Fruit fly (Drosophila melanogaster) whole organism, embryonic: ENCODE measurements around the gene CG14667.
A peak's percentile ranks its signal among the peaks of the same experiment; 100 is the strongest.

Experiments
- Adf1 ChIP-seq: fragments of 200-800 bp; sonication (Bioruptor generic); IDR thresholded peaks from 2 replicates; pipeline ENCODE4 v1.3.6; 2022; ENCODE audit warnings: missing biosample characterization, missing genetic modification characterization
- B-H2 ChIP-seq: fragments of 200-800 bp; sonication (Bioruptor generic); optimal IDR thresholded peaks from 2 replicates; lab custom pipeline; 2018; ENCODE audit warnings: missing biosample characterization, mild to moderate bottlenecking, missing genetic modification characterization
- CG10274 ChIP-seq: fragments of 200-800 bp; sonication (Bioruptor generic); optimal IDR thresholded peaks from 3 replicates; lab custom pipeline; 2017; ENCODE audit warnings: missing biosample characterization, mild to moderate bottlenecking, missing genetic modification characterization
- CG11696 ChIP-seq: fragments of 200-800 bp; sonication (Bioruptor generic); IDR thresholded peaks from 2 replicates; pipeline ENCODE4 v1.3.6; 2022; ENCODE audit warnings: missing biosample characterization, missing genetic modification characterization
- CG12219 ChIP-seq: fragments of 200-800 bp; sonication (Bioruptor generic); optimal IDR thresholded peaks from 3 replicates; lab custom pipeline; 2018; ENCODE audit warnings: missing biosample characterization, mild to moderate bottlenecking, missing genetic modification characterization
- CG1529 ChIP-seq: fragments of 200-800 bp; sonication (Bioruptor generic); optimal IDR thresholded peaks from 3 replicates; lab custom pipeline; 2018; ENCODE audit warnings: missing biosample characterization, missing genetic modification characterization
- CG16779 ChIP-seq: fragments of 200-800 bp; sonication (Bioruptor generic); IDR thresholded peaks from 2 replicates; pipeline ENCODE4 v1.3.6; 2022; ENCODE audit warnings: missing biosample characterization, missing genetic modification characterization
- CG17359 ChIP-seq: fragments of 200-800 bp; sonication (Bioruptor generic); optimal IDR thresholded peaks from 3 replicates; lab custom pipeline; 2018; ENCODE audit warnings: missing biosample characterization, mild to moderate bottlenecking, missing genetic modification characterization, moderate library complexity
- CG17385 ChIP-seq: fragments of 200-800 bp; sonication (Bioruptor generic); optimal IDR thresholded peaks from 3 replicates; lab custom pipeline; 2018; ENCODE audit warnings: missing biosample characterization, mild to moderate bottlenecking, missing genetic modification characterization
- CG17829 ChIP-seq: fragments of 200-800 bp; optimal IDR thresholded peaks from 2 replicates; lab custom pipeline; 2019; ENCODE audit warnings: missing biosample characterization, mild to moderate bottlenecking, missing genetic modification characterization, moderate library complexity
- CG18262 ChIP-seq: fragments of 200-800 bp; optimal IDR thresholded peaks from 3 replicates; lab custom pipeline; 2019; ENCODE audit warnings: missing biosample characterization, mild to moderate bottlenecking, missing genetic modification characterization, moderate library complexity
- CG18619 ChIP-seq: fragments of 200-800 bp; sonication (Bioruptor generic); optimal IDR thresholded peaks from 3 replicates; lab custom pipeline; 2017; ENCODE audit warnings: missing biosample characterization, mild to moderate bottlenecking, missing genetic modification characterization
- CG2202 ChIP-seq: fragments of 200-800 bp; sonication (Bioruptor generic); optimal IDR thresholded peaks from 2 replicates; lab custom pipeline; 2018; ENCODE audit warnings: missing biosample characterization, mild to moderate bottlenecking, missing genetic modification characterization
- CG2875 ChIP-seq: fragments of 200-800 bp; sonication (Bioruptor generic); optimal IDR thresholded peaks from 2 replicates; lab custom pipeline; 2017; ENCODE audit warnings: missing biosample characterization, mild to moderate bottlenecking, missing genetic modification characterization, missing genetic modification reagents
- CG30403 ChIP-seq: fragments of 200-800 bp; sonication (Bioruptor generic); optimal IDR thresholded peaks from 3 replicates; lab custom pipeline; 2016; ENCODE audit warnings: missing biosample characterization, missing genetic modification characterization
- CG3065 ChIP-seq: fragments of 200-800 bp; sonication (Bioruptor generic); optimal IDR thresholded peaks from 2 replicates; lab custom pipeline; 2016; ENCODE audit warnings: missing biosample characterization, missing genetic modification characterization
- CG4854 ChIP-seq: fragments of 200-800 bp; sonication (Bioruptor generic); optimal IDR thresholded peaks from 2 replicates; lab custom pipeline; 2016; ENCODE audit warnings: missing biosample characterization, missing genetic modification characterization, inconsistent platforms
- CG5180 ChIP-seq: fragments of 200-800 bp; sonication (Bioruptor generic); optimal IDR thresholded peaks from 3 replicates; lab custom pipeline; 2017; ENCODE audit warnings: missing biosample characterization, missing genetic modification characterization, mild to moderate bottlenecking, moderate library complexity, missing genetic modification reagents
- CG6654 ChIP-seq: fragments of 200-800 bp; sonication (Bioruptor generic); optimal IDR thresholded peaks from 2 replicates; lab custom pipeline; 2017; ENCODE audit warnings: missing biosample characterization, mild to moderate bottlenecking, missing genetic modification characterization
- CG6791 ChIP-seq: fragments of 200-800 bp; sonication (Bioruptor generic); IDR thresholded peaks from 3 replicates; pipeline ENCODE4 v1.3.6; 2022; ENCODE audit warnings: missing biosample characterization, missing genetic modification characterization; ENCODE audit not compliant: partially characterized antibody
- CG6854 ChIP-seq: fragments of 200-800 bp; sonication (Bioruptor generic); optimal IDR thresholded peaks from 3 replicates; lab custom pipeline; 2017; ENCODE audit warnings: missing biosample characterization, mild to moderate bottlenecking, missing genetic modification characterization
- CG7372 ChIP-seq: fragments of 200-800 bp; sonication (Bioruptor generic); IDR thresholded peaks from 2 replicates; pipeline ENCODE4 v1.3.6; 2022; ENCODE audit warnings: missing biosample characterization, missing genetic modification characterization
- CG8388 ChIP-seq: fragments of 200-800 bp; sonication (Bioruptor generic); optimal IDR thresholded peaks from 2 replicates; lab custom pipeline; 2019; ENCODE audit warnings: missing biosample characterization, mild to moderate bottlenecking, missing genetic modification characterization, moderate library complexity
- CG8944 ChIP-seq: fragments of 200-800 bp; sonication (Bioruptor generic); optimal IDR thresholded peaks from 3 replicates; lab custom pipeline; 2016; ENCODE audit warnings: missing biosample characterization, missing genetic modification characterization
- CG9727 ChIP-seq: fragments of 200-800 bp; sonication (Bioruptor generic); optimal IDR thresholded peaks from 3 replicates; lab custom pipeline; 2017; ENCODE audit warnings: missing biosample characterization, mild to moderate bottlenecking, missing genetic modification characterization
- CG9817 ChIP-seq: fragments of 200-800 bp; sonication (Bioruptor generic); optimal IDR thresholded peaks from 2 replicates; lab custom pipeline; 2018; ENCODE audit warnings: missing biosample characterization, mild to moderate bottlenecking, missing genetic modification characterization, moderate library complexity
- CHES-1-like ChIP-seq: fragments of 200-800 bp; sonication (Bioruptor generic); optimal IDR thresholded peaks from 2 replicates; lab custom pipeline; 2016; ENCODE audit warnings: missing biosample characterization, missing genetic modification characterization
- Chrac-16 ChIP-seq: fragments of 200-800 bp; sonication (Bioruptor generic); optimal IDR thresholded peaks from 3 replicates; lab custom pipeline; 2016; ENCODE audit warnings: missing biosample characterization, missing genetic modification characterization
- Dref ChIP-seq: fragments of 200-800 bp; sonication (Bioruptor generic); IDR thresholded peaks from 2 replicates; pipeline ENCODE4 v1.3.6; 2022; ENCODE audit warnings: missing biosample characterization, missing genetic modification characterization
- E2f1 ChIP-seq: fragments of 200-800 bp; sonication (Bioruptor generic); IDR thresholded peaks from 2 replicates; pipeline ENCODE4 v1.3.6; 2022; ENCODE audit warnings: missing biosample characterization, missing genetic modification characterization
- Elba2 ChIP-seq: fragments of 200-800 bp; sonication (Bioruptor generic); optimal IDR thresholded peaks from 3 replicates; lab custom pipeline; 2016; ENCODE audit warnings: missing biosample characterization, missing genetic modification characterization
- Fer3 ChIP-seq: fragments of 200-800 bp; sonication (Bioruptor generic); optimal IDR thresholded peaks from 2 replicates; lab custom pipeline; 2018; ENCODE audit warnings: missing biosample characterization, mild to moderate bottlenecking, missing genetic modification characterization, moderate library complexity
- Hr78 ChIP-seq, 2 experiments: fragments of 200-800 bp in 1 of 2; fragments of >200 bp in 1 of 2; sonication (Bioruptor generic) in 1 of 2; optimal IDR thresholded peaks; 2 replicates each; lab custom pipeline; 2017 to 2019; ENCODE audit warnings: missing biosample characterization in 2 of 2, missing genetic modification characterization in 2 of 2, mild to moderate bottlenecking in 1 of 2, moderate library complexity in 1 of 2
- Max ChIP-seq: fragments of 200-800 bp; sonication (Bioruptor generic); optimal IDR thresholded peaks from 2 replicates; lab custom pipeline; 2016; ENCODE audit warnings: missing biosample characterization, mild to moderate bottlenecking, missing genetic modification characterization
- Meics ChIP-seq: fragments of 200-800 bp; sonication (Bioruptor generic); optimal IDR thresholded peaks from 2 replicates; lab custom pipeline; 2017; ENCODE audit warnings: missing biosample characterization, mild to moderate bottlenecking, missing genetic modification characterization
- NK7.1 ChIP-seq: fragments of 200-800 bp; sonication (Bioruptor generic); optimal IDR thresholded peaks from 3 replicates; lab custom pipeline; 2016; ENCODE audit warnings: missing biosample characterization, missing genetic modification characterization
- Scr ChIP-seq: fragments of 200-800 bp; sonication (Bioruptor generic); IDR thresholded peaks from 2 replicates; pipeline ENCODE4 v1.3.6; 2022; ENCODE audit warnings: missing biosample characterization, missing genetic modification characterization; ENCODE audit not compliant: partially characterized antibody
- btn ChIP-seq: fragments of 200-800 bp; sonication (Bioruptor generic); optimal IDR thresholded peaks from 2 replicates; lab custom pipeline; 2016; ENCODE audit warnings: missing biosample characterization, missing genetic modification characterization
- croc ChIP-seq: fragments of 200-800 bp; sonication (Bioruptor generic); conservative IDR thresholded peaks from 3 replicates; pipeline ENCODE4 v1.3.6; 2022; ENCODE audit warnings: missing biosample characterization, missing genetic modification characterization
- da ChIP-seq: fragments of 200-800 bp; sonication (Bioruptor generic); optimal IDR thresholded peaks from 2 replicates; lab custom pipeline; 2016; ENCODE audit warnings: missing biosample characterization, missing genetic modification characterization
- eve ChIP-seq, 2 experiments: fragments of >200 bp; optimal IDR thresholded peaks; 2 replicates each; lab custom pipeline; 2017; ENCODE audit warnings: missing biosample characterization in 2 of 2, missing genetic modification characterization in 2 of 2
- hth ChIP-seq: fragments of >200 bp; optimal IDR thresholded peaks from 2 replicates; lab custom pipeline; 2017; ENCODE audit warnings: inconsistent platforms
- lab ChIP-seq: fragments of 200-800 bp; sonication (Bioruptor generic); optimal IDR thresholded peaks from 3 replicates; lab custom pipeline; 2017; ENCODE audit warnings: missing biosample characterization, missing genetic modification characterization, mild to moderate bottlenecking, moderate library complexity, missing genetic modification reagents
- repo ChIP-seq: fragments of 200-800 bp; sonication (Bioruptor generic); optimal IDR thresholded peaks from 2 replicates; lab custom pipeline; 2016; ENCODE audit warnings: missing biosample characterization, missing genetic modification characterization
- row ChIP-seq: fragments of 200-800 bp; sonication (Bioruptor generic); IDR thresholded peaks from 3 replicates; pipeline ENCODE4 v1.3.6; 2022; ENCODE audit warnings: missing biosample characterization, missing genetic modification characterization
- slbo ChIP-seq: fragments of 200-800 bp; sonication (Bioruptor generic); IDR thresholded peaks from 2 replicates; pipeline ENCODE4 v1.3.6; 2022; ENCODE audit warnings: missing biosample characterization, missing genetic modification characterization
- stc ChIP-seq: fragments of 200-800 bp; sonication (Bioruptor generic); IDR thresholded peaks from 2 replicates; pipeline ENCODE4 v1.3.6; 2022; ENCODE audit warnings: missing biosample characterization, missing genetic modification characterization
- ttk ChIP-seq: fragments of 200-800 bp; sonication (Bioruptor generic); IDR thresholded peaks from 2 replicates; pipeline ENCODE4 v2.1.2; 2022; ENCODE audit warnings: missing biosample characterization, missing genetic modification characterization
- unpg ChIP-seq: fragments of 200-800 bp; sonication (Bioruptor generic); optimal IDR thresholded peaks from 3 replicates; lab custom pipeline; 2018; ENCODE audit warnings: missing biosample characterization, mild to moderate bottlenecking, missing genetic modification characterization, moderate library complexity
- vnd ChIP-seq: fragments of 200-800 bp; sonication (Bioruptor generic); IDR thresholded peaks from 3 replicates; pipeline ENCODE4 v1.3.6; 2022; ENCODE audit warnings: missing biosample characterization, missing genetic modification characterization; ENCODE audit not compliant: partially characterized antibody
- z ChIP-seq: fragments of 200-800 bp; sonication (Bioruptor generic); IDR thresholded peaks from 3 replicates; pipeline ENCODE4 v1.3.6; 2022; ENCODE audit warnings: missing biosample characterization, missing genetic modification characterization

CG14667 gene

DNA sequence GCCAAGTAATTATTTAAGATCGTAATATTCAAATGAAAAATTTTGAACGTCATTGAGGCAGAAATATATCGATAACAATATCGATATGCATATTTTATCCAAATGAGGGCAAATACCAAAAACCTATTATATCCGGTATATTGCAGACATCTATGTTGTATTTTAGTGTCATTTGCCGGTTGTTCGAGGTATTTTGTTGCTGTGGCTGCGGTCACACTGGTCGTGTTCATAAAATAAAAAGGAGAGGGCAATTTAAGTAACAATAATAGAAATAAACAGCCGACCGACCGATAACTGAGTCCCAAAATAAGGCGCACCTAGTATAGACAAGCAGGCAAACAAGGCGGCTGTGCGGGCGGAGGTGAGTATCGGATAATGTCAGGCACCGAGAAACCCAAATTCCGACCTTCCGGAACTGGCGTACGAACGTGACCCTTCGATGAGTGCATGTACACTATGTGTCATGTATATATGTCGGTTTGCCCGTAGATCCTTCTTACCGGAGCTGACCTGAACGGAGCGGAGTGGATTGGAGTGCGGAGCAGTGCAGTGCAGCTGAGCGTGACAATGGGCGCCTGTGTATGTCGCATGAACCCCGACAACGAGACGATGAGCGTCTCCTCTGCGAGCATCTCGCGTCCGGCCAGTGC lies 19.0 kb downstream of the CG14667 start, which contains the start of gene CG1172:
Gene CG1172, plus strand, starts transcription at position 181 of the 650 bp plus-strand sequence.
- TF ChIP-seq E2f1 (GFP tag; lab: Robert Waterston, UW) = no peak
- no peak for TF ChIP-seq CG6854
- TF ChIP-seq CG8944 (GFP tag; lab: Kevin White, UChicago) = no peak
- TF ChIP-seq CG9727 (GFP tag; lab: Kevin White, UChicago) = no peak
- no peak for TF ChIP-seq CG17829 (tag; lab: Kevin White, UChicago)
- TF ChIP-seq CG16779 (GFP tag; lab: Robert Waterston, UW) = no peak
- peak; percentile 75 for TF ChIP-seq Dref (GFP tag; lab: Robert Waterston, UW)
- no peak for TF ChIP-seq CG1529 (GFP tag; lab: Kevin White, UChicago)
- no peak for TF ChIP-seq stc (GFP tag; lab: Robert Waterston, UW)
- no peak for TF ChIP-seq croc (GFP tag; lab: Robert Waterston, UW)
- no peak for TF ChIP-seq CG12219
- peak; percentile 79 for TF ChIP-seq Scr (GFP tag; lab: Robert Waterston, UW)
- TF ChIP-seq CG17359 (tag; lab: Kevin White, UChicago) = no peak
- peak; percentile 52; the same call in 2 of the 3 replicates for TF ChIP-seq vnd (GFP tag; lab: Robert Waterston, UW)
- TF ChIP-seq CG5180 (GFP tag; lab: Kevin White, UChicago) = no peak
- TF ChIP-seq CG18262 (tag; lab: Kevin White, UChicago) = no peak
- peak; percentile 29 for TF ChIP-seq B-H2
- peak in 1 of 2 experiments; percentile 72 for TF ChIP-seq Hr78 (GFP tag; optimal IDR thresholded peaks at IDR 0.05; lab: Kevin White, UChicago)
- TF ChIP-seq z = no peak
- no peak for TF ChIP-seq Adf1 (GFP tag; lab: Robert Waterston, UW)
- no peak for TF ChIP-seq CG2875
- TF ChIP-seq btn (GFP tag; lab: Kevin White, UChicago) = no peak
- TF ChIP-seq CG8388 (GFP tag; lab: Kevin White, UChicago) = no peak
- TF ChIP-seq CG9817 (tag; lab: Kevin White, UChicago) = no peak
- no peak for TF ChIP-seq CG17385
- no peak for TF ChIP-seq CG18619
- TF ChIP-seq Elba2 (GFP tag; lab: Kevin White, UChicago) = no peak
- TF ChIP-seq row (GFP tag; lab: Robert Waterston, UW) = no peak; the same call in 2 of the 3 replicates
- TF ChIP-seq Max (GFP tag; lab: Kevin White, UChicago) = no peak
- TF ChIP-seq CHES-1-like (GFP tag; lab: Kevin White, UChicago) = peak; percentile 18
- TF ChIP-seq hth = no peak
- no peak for TF ChIP-seq repo (GFP tag; lab: Kevin White, UChicago)
- TF ChIP-seq Chrac-16 (GFP tag; lab: Kevin White, UChicago) = no peak
- TF ChIP-seq ttk = no peak
- peak; percentile 5 for TF ChIP-seq Meics (GFP tag; lab: Kevin White, UChicago)
- TF ChIP-seq CG7372 = no peak
- TF ChIP-seq NK7.1 = no peak
- TF ChIP-seq CG4854 (GFP tag; lab: Kevin White, UChicago) = no peak
- TF ChIP-seq eve (GFP tag; optimal IDR thresholded peaks at IDR 0.05; lab: Kevin White, UChicago) = no peak
- TF ChIP-seq CG6654 (GFP tag; lab: Kevin White, UChicago) = no peak
- peak; percentile 33 for TF ChIP-seq Fer3 (tag; lab: Kevin White, UChicago)
- TF ChIP-seq unpg (GFP tag; lab: Kevin White, UChicago) = no peak
- no peak for TF ChIP-seq CG30403 (GFP tag; lab: Kevin White, UChicago)
- TF ChIP-seq da (GFP tag; lab: Kevin White, UChicago) = no peak
- no peak for TF ChIP-seq CG11696
- no peak for TF ChIP-seq CG10274 (GFP tag; lab: Kevin White, UChicago)
- TF ChIP-seq CG3065 (GFP tag; lab: Kevin White, UChicago) = no peak
- TF ChIP-seq lab (GFP tag; lab: Kevin White, UChicago) = no peak
- TF ChIP-seq slbo = no peak
- TF ChIP-seq CG2202 (tag; lab: Kevin White, UChicago) = no peak
- TF ChIP-seq CG6791 = peak; percentile 74
